ENCODE assay signal across 5 fruit fly cellular contexts in the genomic region with DNA sequence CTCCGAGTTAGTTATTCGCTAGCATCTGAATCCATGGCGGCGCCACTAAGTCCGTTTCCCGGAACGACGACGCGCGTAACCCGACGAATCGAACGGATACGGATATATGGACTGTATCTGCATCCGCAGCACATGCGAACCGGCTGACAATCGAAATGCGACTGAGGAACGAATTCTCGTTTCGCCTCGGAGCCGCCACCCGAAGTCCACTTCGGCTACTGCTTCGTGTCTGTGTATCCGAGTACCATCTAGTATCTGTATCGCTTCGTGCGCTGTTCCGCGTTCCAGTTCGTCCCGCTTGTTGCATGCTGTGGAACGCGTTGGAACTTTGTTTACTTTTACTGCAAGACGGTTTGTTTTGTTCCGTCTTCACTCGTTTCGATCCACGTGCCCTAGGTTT.
TF ChIP-seq lines count a peak whose summit lies in the region.

A gene (minus strand): TSS at position 167 of the 400 bp plus-strand sequence.

- peak; percentile 62 for TF ChIP-seq CTCF in whole organism, embryonic (GFP tag; optimal IDR thresholded peaks at IDR 0.05; lab: Kevin White, UChicago)

TF ChIP-seq in whole organism, adult, 20 proteins besides CTCF, POLR2A, EP300 and RAD21:
- peak; percentile 20 for TF ChIP-seq tj (GFP tag; optimal IDR thresholded peaks at IDR 0.05; lab: Kevin White, UChicago)
- TF ChIP-seq Mnt (GFP tag; optimal IDR thresholded peaks at IDR 0.05; lab: Kevin White, UChicago), result peak; percentile 76
- TF ChIP-seq bab1 (GFP tag; optimal IDR thresholded peaks at IDR 0.05; lab: Kevin White, UChicago), result no peak
TF ChIP-seq in whole organism, adult: peak in this region for 2.

TF ChIP-seq in whole organism, embryonic, 481 proteins besides CTCF, POLR2A, EP300 and RAD21 (continues in another document):
- TF ChIP-seq nau (GFP tag; optimal IDR thresholded peaks at IDR 0.05; lab: Kevin White, UChicago) (peak; percentile 35), CG8290 (GFP tag; optimal IDR thresholded peaks at IDR 0.05; lab: Kevin White, UChicago) (peak; percentile 45), CG8290 (tag; optimal IDR thresholded peaks at IDR 0.05; lab: Kevin White, UChicago) (peak; percentile 75 to 92), ato (GFP tag; IDR thresholded peaks at IDR 0.05; lab: Robert Waterston, UW; ENCODE audit: partially characterized antibody) (peak; percentile 69; the same call in 1 of the 2 replicates), BEAF-32 (GFP tag; optimal IDR thresholded peaks at IDR 0.05; lab: Kevin White, UChicago) (no peak), CG12071 (GFP tag; optimal IDR thresholded peaks at IDR 0.05; lab: Kevin White, UChicago) (peak; percentile 76), Nf-YC (tag; optimal IDR thresholded peaks at IDR 0.05; lab: Kevin White, UChicago) (peak; percentile 64), C15 (GFP tag; IDR thresholded peaks at IDR 0.05; lab: Robert Waterston, UW) (no peak), CG3281 (GFP tag; optimal IDR thresholded peaks at IDR 0.05; lab: Kevin White, UChicago) (peak; percentile 53), ase (GFP tag; IDR thresholded peaks at IDR 0.05; lab: Robert Waterston, UW) (peak; percentile 68; the same call in 2 of the 3 replicates), pfk (GFP tag; optimal IDR thresholded peaks at IDR 0.05; lab: Kevin White, UChicago) (peak; percentile 100), repo (GFP tag; optimal IDR thresholded peaks at IDR 0.05; lab: Kevin White, UChicago) (peak; percentile 25), CG8359 (GFP tag; optimal IDR thresholded peaks at IDR 0.05; lab: Kevin White, UChicago; ENCODE audit: borderline replicate concordance) (peak; percentile 29), jing (GFP tag; optimal IDR thresholded peaks at IDR 0.05; lab: Kevin White, UChicago) (peak; percentile 93), Bdp1 (GFP tag; optimal IDR thresholded peaks at IDR 0.05; lab: Kevin White, UChicago) (no peak), unc-4 (GFP tag; IDR thresholded peaks at IDR 0.05; lab: Robert Waterston, UW; ENCODE audit: partially characterized antibody) (no peak), CG2199 (GFP tag; IDR thresholded peaks at IDR 0.05; lab: Robert Waterston, UW) (peak; percentile 80), dmrt99B (tag; optimal IDR thresholded peaks at IDR 0.05; lab: Kevin White, UChicago) (peak; percentile 34), HLH54F (GFP tag; optimal IDR thresholded peaks at IDR 0.05; lab: Kevin White, UChicago) (peak; percentile 1)

TF ChIP-seq in whole organism, prepupa, 60 proteins besides CTCF, POLR2A, EP300 and RAD21 (continues in another document):
- TF ChIP-seq CG8319 (GFP tag; optimal IDR thresholded peaks at IDR 0.05; lab: Kevin White, UChicago), result no peak
- TF ChIP-seq Blimp-1 (GFP tag; optimal IDR thresholded peaks at IDR 0.05; lab: Kevin White, UChicago), result peak; percentile 54
- peak; percentile 29 for TF ChIP-seq achi (GFP tag; optimal IDR thresholded peaks at IDR 0.05; lab: Kevin White, UChicago)
- TF ChIP-seq cyc (GFP tag; optimal IDR thresholded peaks at IDR 0.05; lab: Kevin White, UChicago), result no peak
- TF ChIP-seq fd85E (GFP tag; optimal IDR thresholded peaks at IDR 0.05; lab: Kevin White, UChicago), result no peak
- no peak for TF ChIP-seq Sox15 (GFP tag; optimal IDR thresholded peaks at IDR 0.05; lab: Kevin White, UChicago)
- TF ChIP-seq CG6808 (GFP tag; optimal IDR thresholded peaks at IDR 0.05; lab: Kevin White, UChicago), result peak; percentile 48
- TF ChIP-seq Lpt (GFP tag; optimal IDR thresholded peaks at IDR 0.05; lab: Kevin White, UChicago), result peak; percentile 61
- no peak for TF ChIP-seq acj6 (GFP tag; optimal IDR thresholded peaks at IDR 0.05; lab: Kevin White, UChicago)
- TF ChIP-seq CG11762 (GFP tag; optimal IDR thresholded peaks at IDR 0.05; lab: Kevin White, UChicago; ENCODE audit: insufficient read depth), result no peak
- no peak for TF ChIP-seq Hr4 (GFP tag; optimal IDR thresholded peaks at IDR 0.05; lab: Kevin White, UChicago)
- peak; percentile 11 to 29 for TF ChIP-seq salr (GFP tag; optimal IDR thresholded peaks at IDR 0.05; lab: Kevin White, UChicago)
- peak; percentile 19 for TF ChIP-seq Ets96B (tag; optimal IDR thresholded peaks at IDR 0.05; lab: Kevin White, UChicago)
- TF ChIP-seq fd59A (GFP tag; optimal IDR thresholded peaks at IDR 0.05; lab: Kevin White, UChicago), result no peak
- peak; percentile 66 for TF ChIP-seq CG3919 (GFP tag; optimal IDR thresholded peaks at IDR 0.05; lab: Kevin White, UChicago)
- TF ChIP-seq CG1621 (tag; optimal IDR thresholded peaks at IDR 0.05; lab: Kevin White, UChicago), result peak; percentile 94
- peak; percentile 62 for TF ChIP-seq CG7368 (GFP tag; optimal IDR thresholded peaks at IDR 0.05; lab: Kevin White, UChicago)
- TF ChIP-seq Smox (GFP tag; optimal IDR thresholded peaks at IDR 0.05; lab: Kevin White, UChicago), result peak; percentile 7
- TF ChIP-seq Met (GFP tag; optimal IDR thresholded peaks at IDR 0.05; lab: Kevin White, UChicago), result peak; percentile 23
- TF ChIP-seq CG32006 (GFP tag; optimal IDR thresholded peaks at IDR 0.05; lab: Kevin White, UChicago), result peak; percentile 16
- TF ChIP-seq CG9139 (GFP tag; optimal IDR thresholded peaks at IDR 0.05; lab: Kevin White, UChicago), result peak; percentile 81

TF ChIP-seq in whole organism, pupa, 21 proteins besides CTCF, POLR2A, EP300 and RAD21:
- TF ChIP-seq CG4496 (GFP tag; IDR thresholded peaks at IDR 0.05; lab: Robert Waterston, UW), result peak; percentile 85
- TF ChIP-seq CG14655 (GFP tag; optimal IDR thresholded peaks at IDR 0.05; lab: Kevin White, UChicago), result peak; percentile 22
- no peak for TF ChIP-seq CG8301 (tag; optimal IDR thresholded peaks at IDR 0.05; lab: Kevin White, UChicago)
- peak; percentile 72 for TF ChIP-seq Pif1A (GFP tag; optimal IDR thresholded peaks at IDR 0.05; lab: Kevin White, UChicago)
- TF ChIP-seq CG34367 (tag; optimal IDR thresholded peaks at IDR 0.05; lab: Kevin White, UChicago), result peak; percentile 7
- no peak for TF ChIP-seq D1 (tag; optimal IDR thresholded peaks at IDR 0.05; lab: Kevin White, UChicago)
- TF ChIP-seq CG12605 (GFP tag; IDR thresholded peaks at IDR 0.05; lab: Robert Waterston, UW), result peak; percentile 83
- TF ChIP-seq Snoo (tag; optimal IDR thresholded peaks at IDR 0.05; lab: Kevin White, UChicago), result peak; percentile 40
- TF ChIP-seq CG10348 (GFP tag; IDR thresholded peaks at IDR 0.05; lab: Robert Waterston, UW), result no peak
- TF ChIP-seq Ets98B (GFP tag; IDR thresholded peaks at IDR 0.05; lab: Robert Waterston, UW), result peak; percentile 74
- peak; percentile 84 for TF ChIP-seq CG32121 (GFP tag; IDR thresholded peaks at IDR 0.05; lab: Robert Waterston, UW)
- TF ChIP-seq EcR (GFP tag; optimal IDR thresholded peaks at IDR 0.05; lab: Kevin White, UChicago), result peak; percentile 22
- peak; percentile 44 for TF ChIP-seq gl (tag; optimal IDR thresholded peaks at IDR 0.05; lab: Kevin White, UChicago)
- TF ChIP-seq rn (GFP tag; IDR thresholded peaks at IDR 0.05; lab: Robert Waterston, UW), result no peak
- peak; percentile 26 for TF ChIP-seq CG17806 (tag; optimal IDR thresholded peaks at IDR 0.05; lab: Kevin White, UChicago)
- no peak for TF ChIP-seq CG8159 (tag; optimal IDR thresholded peaks at IDR 0.05; lab: Kevin White, UChicago)
- TF ChIP-seq fd96Ca (GFP tag; IDR thresholded peaks at IDR 0.05; lab: Robert Waterston, UW), result peak; percentile 65; the same call in 1 of the 3 replicates
- peak; percentile 69 for TF ChIP-seq CG13204 (GFP tag; optimal IDR thresholded peaks at IDR 0.05; lab: Kevin White, UChicago)
- TF ChIP-seq Pif1B (GFP tag; optimal IDR thresholded peaks at IDR 0.05; lab: Kevin White, UChicago), result peak; percentile 54
- TF ChIP-seq CG9948 (tag; optimal IDR thresholded peaks at IDR 0.05; lab: Kevin White, UChicago), result no peak
- peak; percentile 35 for TF ChIP-seq CG15710 (tag; optimal IDR thresholded peaks at IDR 0.05; lab: Kevin White, UChicago)

TF ChIP-seq in whole organism, wandering third instar larva, 38 proteins besides CTCF, POLR2A, EP300 and RAD21 (continues in another document):
- TF ChIP-seq lola (GFP tag; optimal IDR thresholded peaks at IDR 0.05; lab: Kevin White, UChicago) (no peak), dmrt93B (GFP tag; optimal IDR thresholded peaks at IDR 0.05; lab: Kevin White, UChicago) (no peak), rgr (GFP tag; optimal IDR thresholded peaks at IDR 0.05; lab: Kevin White, UChicago) (peak; percentile 56), woc (GFP tag; optimal IDR thresholded peaks at IDR 0.05; lab: Kevin White, UChicago) (no peak), brk (GFP tag; optimal IDR thresholded peaks at IDR 0.05; lab: Kevin White, UChicago) (peak; percentile 38), Vsx2 (GFP tag; optimal IDR thresholded peaks at IDR 0.05; lab: Kevin White, UChicago; ENCODE audit: partially characterized antibody) (peak; percentile 43), jim (GFP tag; optimal IDR thresholded peaks at IDR 0.05; lab: Kevin White, UChicago) (peak; percentile 3), Mio (GFP tag; optimal IDR thresholded peaks at IDR 0.05; lab: Kevin White, UChicago) (no peak), psq (GFP tag; optimal IDR thresholded peaks at IDR 0.05; lab: Kevin White, UChicago) (no peak), usp (GFP tag; optimal IDR thresholded peaks at IDR 0.05; lab: Kevin White, UChicago) (no peak), Rel (GFP tag; optimal IDR thresholded peaks at IDR 0.05; lab: Kevin White, UChicago) (peak; percentile 55), Rel (tag; optimal IDR thresholded peaks at IDR 0.05; lab: Kevin White, UChicago) (peak; percentile 27), dsf (GFP tag; optimal IDR thresholded peaks at IDR 0.05; lab: Kevin White, UChicago; ENCODE audit: borderline replicate concordance) (no peak), br (GFP tag; optimal IDR thresholded peaks at IDR 0.05; lab: Kevin White, UChicago) (peak; percentile 12), CG32264 (GFP tag; optimal IDR thresholded peaks at IDR 0.05; lab: Kevin White, UChicago) (no peak), h (GFP tag; optimal IDR thresholded peaks at IDR 0.05; lab: Kevin White, UChicago) (peak; percentile 46), Hnf4 (GFP tag; optimal IDR thresholded peaks at IDR 0.05; lab: Kevin White, UChicago) (peak; percentile 43), Hr78 (GFP tag; optimal IDR thresholded peaks at IDR 0.05; lab: Kevin White, UChicago) (no peak), OdsH (GFP tag; optimal IDR thresholded peaks at IDR 0.05; lab: Kevin White, UChicago) (peak; percentile 14), pan (optimal IDR thresholded peaks at IDR 0.05; lab: Kevin White, UChicago) (no peak), Myc (optimal IDR thresholded peaks at IDR 0.05; lab: Kevin White, UChicago) (no peak), Jra (GFP tag; optimal IDR thresholded peaks at IDR 0.05; lab: Kevin White, UChicago) (peak; percentile 5), N (GFP tag; optimal IDR thresholded peaks at IDR 0.05; lab: Kevin White, UChicago) (no peak), HLH106 (tag; optimal IDR thresholded peaks at IDR 0.05; lab: Kevin White, UChicago) (peak; percentile 10), Hr83 (GFP tag; optimal IDR thresholded peaks at IDR 0.05; lab: Kevin White, UChicago; ENCODE audit: poor library complexity, severe bottlenecking) (peak; percentile 64), Dif (GFP tag; optimal IDR thresholded peaks at IDR 0.05; lab: Kevin White, UChicago; ENCODE audit: partially characterized antibody) (peak; percentile 69), CrebA (GFP tag; optimal IDR thresholded peaks at IDR 0.05; lab: Kevin White, UChicago; ENCODE audit: borderline replicate concordance) (peak; percentile 65)
